Worm (Caenorhabditis elegans): Measurements from ENCODE around the gene R07B7.9.

- TF ChIP-seq ets-7 (tag; optimal IDR thresholded peaks at IDR 0.05) (no peak), ama-1 (optimal IDR thresholded peaks at IDR 0.05) (no peak), pes-1 (GFP tag; IDR thresholded peaks at IDR 0.05) (no peak), tra-4 (tag; optimal IDR thresholded peaks at IDR 0.05) (no peak)
Measured at ce11 chrV:12117567-12118053, 37.4 kb upstream of the R07B7.9 start, which contains the start of gene C13C4.8.
